Fruit fly (Drosophila melanogaster) whole organism, embryonic: ENCODE measurements around the gene aln.

Experiments used
- BtbVII ChIP-seq: fragments of 200-800 bp; sonication (Bioruptor generic); optimal IDR thresholded peaks from 3 replicates; lab custom pipeline; 2017; ENCODE audit warnings: missing biosample characterization, mild to moderate bottlenecking, missing genetic modification characterization
- Bteb2 ChIP-seq: fragments of 200-800 bp; sonication (Bioruptor generic); optimal IDR thresholded peaks from 2 replicates; lab custom pipeline; 2016; ENCODE audit warnings: missing biosample characterization, missing genetic modification characterization
- CG10209 ChIP-seq: fragments of 200-800 bp; sonication (Bioruptor generic); optimal IDR thresholded peaks from 3 replicates; lab custom pipeline; 2017; ENCODE audit warnings: missing biosample characterization, mild to moderate bottlenecking, missing genetic modification characterization, missing genetic modification reagents
- CG1024 ChIP-seq: fragments of 200-800 bp; sonication (Bioruptor generic); IDR thresholded peaks from 2 replicates; pipeline ENCODE4 v1.3.6; 2022; ENCODE audit warnings: missing biosample characterization, missing genetic modification characterization
- CG10274 ChIP-seq: fragments of 200-800 bp; sonication (Bioruptor generic); optimal IDR thresholded peaks from 3 replicates; lab custom pipeline; 2017; ENCODE audit warnings: missing biosample characterization, mild to moderate bottlenecking, missing genetic modification characterization
- CG11456 ChIP-seq: fragments of 200-800 bp; sonication (Bioruptor generic); IDR thresholded peaks from 3 replicates; pipeline ENCODE4 v1.3.6; 2022; ENCODE audit warnings: missing biosample characterization, missing genetic modification characterization
- CG13296 ChIP-seq: fragments of 200-800 bp; sonication (Bioruptor generic); optimal IDR thresholded peaks from 3 replicates; lab custom pipeline; 2018; ENCODE audit warnings: missing biosample characterization, mild to moderate bottlenecking, missing genetic modification characterization
- CG16779 ChIP-seq: fragments of 200-800 bp; sonication (Bioruptor generic); IDR thresholded peaks from 2 replicates; pipeline ENCODE4 v1.3.6; 2022; ENCODE audit warnings: missing biosample characterization, missing genetic modification characterization
- CG16863 ChIP-seq: fragments of 200-800 bp; sonication (Bioruptor generic); optimal IDR thresholded peaks from 3 replicates; lab custom pipeline; 2016; ENCODE audit warnings: missing biosample characterization, missing genetic modification characterization
- CG17328 ChIP-seq: fragments of 200-800 bp; sonication (Bioruptor generic); IDR thresholded peaks from 2 replicates; pipeline ENCODE4 v1.3.6; 2022; ENCODE audit warnings: missing biosample characterization, missing genetic modification characterization
- CG18619 ChIP-seq: fragments of 200-800 bp; sonication (Bioruptor generic); optimal IDR thresholded peaks from 3 replicates; lab custom pipeline; 2017; ENCODE audit warnings: missing biosample characterization, mild to moderate bottlenecking, missing genetic modification characterization
- CG2202 ChIP-seq: fragments of 200-800 bp; sonication (Bioruptor generic); optimal IDR thresholded peaks from 2 replicates; lab custom pipeline; 2018; ENCODE audit warnings: missing biosample characterization, mild to moderate bottlenecking, missing genetic modification characterization
- CG2678 ChIP-seq: fragments of 200-800 bp; sonication (Bioruptor generic); optimal IDR thresholded peaks from 3 replicates; lab custom pipeline; 2019; ENCODE audit warnings: missing biosample characterization, mild to moderate bottlenecking, missing genetic modification characterization, moderate library complexity
- CG30431 ChIP-seq: fragments of 200-800 bp; sonication (Bioruptor generic); optimal IDR thresholded peaks from 2 replicates; lab custom pipeline; 2017; ENCODE audit warnings: missing biosample characterization, missing genetic modification characterization
- CG31365 ChIP-seq: fragments of 200-800 bp; sonication (Bioruptor generic); optimal IDR thresholded peaks from 2 replicates; lab custom pipeline; 2018; ENCODE audit warnings: missing biosample characterization, mild to moderate bottlenecking, missing genetic modification characterization
- CG31441 ChIP-seq: fragments of 200-800 bp; sonication (Bioruptor generic); IDR thresholded peaks from 2 replicates; pipeline ENCODE4 v1.3.6; 2022; ENCODE audit warnings: missing biosample characterization, missing genetic modification characterization
- CG3407 ChIP-seq: fragments of 200-800 bp; sonication (Bioruptor generic); optimal IDR thresholded peaks from 2 replicates; lab custom pipeline; 2018; ENCODE audit warnings: missing biosample characterization, mild to moderate bottlenecking, missing genetic modification characterization
- CG42726 ChIP-seq: fragments of 200-800 bp; sonication (Bioruptor generic); IDR thresholded peaks from 2 replicates; pipeline ENCODE4 v1.3.6; 2022; ENCODE audit warnings: missing biosample characterization, missing genetic modification characterization; ENCODE audit not compliant: partially characterized antibody
- CG4730 ChIP-seq: fragments of 200-800 bp; sonication (Bioruptor generic); IDR thresholded peaks from 2 replicates; pipeline ENCODE4 v1.3.6; 2022; ENCODE audit warnings: missing biosample characterization, missing genetic modification characterization
- CG7372 ChIP-seq: fragments of 200-800 bp; sonication (Bioruptor generic); IDR thresholded peaks from 2 replicates; pipeline ENCODE4 v1.3.6; 2022; ENCODE audit warnings: missing biosample characterization, missing genetic modification characterization
- Elba2 ChIP-seq: fragments of 200-800 bp; sonication (Bioruptor generic); optimal IDR thresholded peaks from 3 replicates; lab custom pipeline; 2016; ENCODE audit warnings: missing biosample characterization, missing genetic modification characterization
- Fer3 ChIP-seq: fragments of 200-800 bp; sonication (Bioruptor generic); optimal IDR thresholded peaks from 2 replicates; lab custom pipeline; 2018; ENCODE audit warnings: missing biosample characterization, mild to moderate bottlenecking, missing genetic modification characterization, moderate library complexity
- Hsf ChIP-seq: fragments of 200-800 bp; sonication (Bioruptor generic); optimal IDR thresholded peaks from 3 replicates; lab custom pipeline; 2016; ENCODE audit warnings: missing biosample characterization, missing genetic modification characterization
- Lim3 ChIP-seq: fragments of 200-800 bp; sonication (Bioruptor generic); IDR thresholded peaks from 2 replicates; pipeline ENCODE4 v1.3.6; 2022; ENCODE audit warnings: missing biosample characterization, missing genetic modification characterization
- Meics ChIP-seq: fragments of 200-800 bp; sonication (Bioruptor generic); optimal IDR thresholded peaks from 2 replicates; lab custom pipeline; 2017; ENCODE audit warnings: missing biosample characterization, mild to moderate bottlenecking, missing genetic modification characterization
- NC2β ChIP-seq: fragments of 200-800 bp; sonication (Bioruptor generic); optimal IDR thresholded peaks from 2 replicates; lab custom pipeline; 2016; ENCODE audit warnings: missing biosample characterization, missing genetic modification characterization
- NK7.1 ChIP-seq: fragments of 200-800 bp; sonication (Bioruptor generic); optimal IDR thresholded peaks from 3 replicates; lab custom pipeline; 2016; ENCODE audit warnings: missing biosample characterization, missing genetic modification characterization
- Spps ChIP-seq: fragments of 200-800 bp; sonication (Bioruptor generic); optimal IDR thresholded peaks from 2 replicates; lab custom pipeline; 2018; ENCODE audit warnings: missing biosample characterization, mild to moderate bottlenecking, missing genetic modification characterization
- al ChIP-seq: fragments of 200-800 bp; sonication (Bioruptor generic); IDR thresholded peaks from 2 replicates; pipeline ENCODE4 v1.3.6; 2022; ENCODE audit warnings: missing biosample characterization, missing genetic modification characterization
- amos ChIP-seq: fragments of 200-800 bp; sonication (Bioruptor generic); IDR thresholded peaks from 2 replicates; pipeline ENCODE4 v1.3.6; 2022; ENCODE audit warnings: missing biosample characterization, missing genetic modification characterization; ENCODE audit not compliant: partially characterized antibody
- ara ChIP-seq: fragments of 200-800 bp; sonication (Bioruptor generic); IDR thresholded peaks from 2 replicates; pipeline ENCODE4 v1.3.6; 2022; ENCODE audit warnings: missing biosample characterization, missing genetic modification characterization
- caup ChIP-seq: fragments of 200-800 bp; sonication (Bioruptor generic); optimal IDR thresholded peaks from 3 replicates; lab custom pipeline; 2017; ENCODE audit warnings: missing biosample characterization, mild to moderate bottlenecking, missing genetic modification characterization, moderate library complexity; ENCODE audit not compliant: severe bottlenecking
- ci ChIP-seq: fragments of 200-800 bp; sonication (Bioruptor generic); IDR thresholded peaks from 3 replicates; pipeline ENCODE4 v1.3.6; 2022; ENCODE audit warnings: missing biosample characterization, missing genetic modification characterization
- cwo ChIP-seq: fragments of 200-800 bp; sonication (Bioruptor generic); optimal IDR thresholded peaks from 3 replicates; lab custom pipeline; 2017; ENCODE audit warnings: missing biosample characterization, missing genetic modification characterization, mild to moderate bottlenecking, moderate library complexity, missing genetic modification reagents
- disco-r ChIP-seq: fragments of 200-800 bp; sonication (Bioruptor generic); optimal IDR thresholded peaks from 2 replicates; lab custom pipeline; 2016; ENCODE audit warnings: missing biosample characterization, missing genetic modification characterization
- dmrt99B ChIP-seq: fragments of 200-800 bp; sonication (Bioruptor generic); optimal IDR thresholded peaks from 2 replicates; lab custom pipeline; 2018; ENCODE audit warnings: missing biosample characterization, mild to moderate bottlenecking, missing genetic modification characterization, moderate library complexity
- exex ChIP-seq: fragments of 200-800 bp; sonication (Bioruptor generic); optimal IDR thresholded peaks from 4 replicates; lab custom pipeline; 2018; ENCODE audit warnings: missing biosample characterization, mild to moderate bottlenecking, missing genetic modification characterization, moderate library complexity
- gem ChIP-seq: fragments of 200-800 bp; sonication (Bioruptor generic); optimal IDR thresholded peaks from 2 replicates; lab custom pipeline; 2019; ENCODE audit warnings: missing biosample characterization, mild to moderate bottlenecking, missing genetic modification characterization, moderate library complexity
- hkb ChIP-seq, 2 experiments: fragments of 200-800 bp in 1 of 2; fragments of >200 bp in 1 of 2; sonication (Bioruptor generic) in 1 of 2; IDR thresholded peaks in 1 of 2; optimal IDR thresholded peaks in 1 of 2; 2 replicates each; pipeline versions ENCODE4 v1.3.6 to Lab custom; 2017 to 2022; ENCODE audit warnings: missing biosample characterization in 1 of 2, missing genetic modification characterization in 1 of 2
- nom ChIP-seq: fragments of 200-800 bp; sonication (Bioruptor generic); optimal IDR thresholded peaks from 2 replicates; lab custom pipeline; 2017; ENCODE audit warnings: missing biosample characterization, missing genetic modification characterization, mild to moderate bottlenecking, moderate library complexity, missing genetic modification reagents
- onecut ChIP-seq: fragments of 200-800 bp; sonication (Bioruptor generic); IDR thresholded peaks from 2 replicates; pipeline ENCODE4 v1.3.6; 2022; ENCODE audit warnings: missing biosample characterization, missing genetic modification characterization
- pho ChIP-seq: fragments of 200-800 bp; sonication (Bioruptor generic); optimal IDR thresholded peaks from 2 replicates; lab custom pipeline; 2016; ENCODE audit warnings: missing biosample characterization, missing genetic modification characterization
- prd ChIP-seq, 3 experiments: fragments of >200 bp in 2 of 3; fragments of 200-800 bp in 1 of 3; sonication (Bioruptor generic) in 1 of 3; optimal IDR thresholded peaks in 2 of 3; IDR thresholded peaks in 1 of 3; 2 replicates in 2 of 3; 3 replicates in 1 of 3; pipeline versions ENCODE4 v1.3.6 to Lab custom; 2017 to 2022; ENCODE audit warnings: missing biosample characterization in 1 of 3, missing genetic modification characterization in 1 of 3
- psq ChIP-seq: fragments of 200-800 bp; sonication (Bioruptor generic); optimal IDR thresholded peaks from 2 replicates; lab custom pipeline; 2017; ENCODE audit warnings: missing biosample characterization, missing genetic modification characterization
- pzg ChIP-seq: fragments of 200-800 bp; sonication (Bioruptor generic); optimal IDR thresholded peaks from 3 replicates; lab custom pipeline; 2018; ENCODE audit warnings: missing biosample characterization, mild to moderate bottlenecking, missing genetic modification characterization, moderate library complexity
- ranshi ChIP-seq: fragments of 200-800 bp; sonication (Bioruptor generic); IDR thresholded peaks from 2 replicates; pipeline ENCODE4 v1.3.6; 2022; ENCODE audit warnings: missing biosample characterization, missing genetic modification characterization
- rib ChIP-seq: fragments of 200-800 bp; sonication (Bioruptor generic); IDR thresholded peaks from 2 replicates; pipeline ENCODE4 v1.3.6; 2022; ENCODE audit warnings: missing biosample characterization, missing genetic modification characterization
- stc ChIP-seq: fragments of 200-800 bp; sonication (Bioruptor generic); IDR thresholded peaks from 2 replicates; pipeline ENCODE4 v1.3.6; 2022; ENCODE audit warnings: missing biosample characterization, missing genetic modification characterization
- vnd ChIP-seq: fragments of 200-800 bp; sonication (Bioruptor generic); IDR thresholded peaks from 3 replicates; pipeline ENCODE4 v1.3.6; 2022; ENCODE audit warnings: missing biosample characterization, missing genetic modification characterization; ENCODE audit not compliant: partially characterized antibody
- vvl ChIP-seq: fragments of 200-800 bp; sonication (Bioruptor generic); IDR thresholded peaks from 2 replicates; pipeline ENCODE4 v1.3.6; 2022; ENCODE audit warnings: missing biosample characterization, missing genetic modification characterization

aln gene

DNA sequence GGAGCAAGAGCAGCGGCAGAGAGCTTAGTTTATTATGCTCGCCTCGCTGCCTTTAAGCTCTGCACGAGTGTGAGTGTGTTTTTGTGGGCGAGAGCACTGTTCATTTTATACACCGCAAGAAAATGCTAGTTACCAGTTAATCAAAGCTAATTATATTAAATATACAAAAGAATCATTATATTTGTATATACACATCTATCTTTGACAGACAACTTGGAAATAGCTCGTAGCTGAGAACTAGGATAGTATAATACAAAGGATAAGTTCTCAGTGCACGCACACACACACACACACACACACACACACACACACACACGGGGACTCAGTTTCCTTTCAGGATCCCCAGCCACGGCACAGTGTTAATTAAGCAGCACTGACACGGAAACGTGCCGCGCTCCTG lies 17.2 kb downstream of the aln start (continued):
- TF ChIP-seq disco-r (GFP tag; lab: Kevin White, UChicago) (no peak), CG31365 (tag; lab: Kevin White, UChicago) (no peak), pho (GFP tag; lab: Kevin White, UChicago) (no peak), Meics (GFP tag; lab: Kevin White, UChicago) (peak; percentile 41), Fer3 (tag; lab: Kevin White, UChicago) (peak; percentile 2), CG31441 (GFP tag; lab: Robert Waterston, UW) (0 out of 2 replicates have a peak, but pooled peaks have one; percentile 24), CG2678 (tag; lab: Kevin White, UChicago) (peak; percentile 54), CG3407 (no peak), vvl (GFP tag; lab: Robert Waterston, UW) (peak; percentile 15; the same call in 1 of the 2 replicates), onecut (GFP tag; lab: Robert Waterston, UW) (no peak), psq (no peak), CG2202 (tag; lab: Kevin White, UChicago) (no peak), CG11456 (GFP tag; lab: Robert Waterston, UW) (0 out of 3 replicates have a peak, but pooled peaks have one; percentile 9), ranshi (GFP tag; lab: Robert Waterston, UW) (0 out of 2 replicates have a peak, but pooled peaks have one; percentile 29), exex (no peak), dmrt99B (tag; lab: Kevin White, UChicago) (peak; percentile 34), CG16863 (no peak), CG10209 (GFP tag; lab: Kevin White, UChicago) (peak; percentile 20), pzg (GFP tag; lab: Kevin White, UChicago) (no peak), amos (GFP tag; lab: Robert Waterston, UW) (no peak), prd (optimal IDR thresholded peaks at IDR 0.05; lab: Kevin White, UChicago) (no peak), prd (GFP tag; IDR thresholded peaks at IDR 0.05; lab: Robert Waterston, UW) (peak; percentile 25; the same call in 1 of the 3 replicates), Bteb2 (GFP tag; lab: Kevin White, UChicago) (no peak), Hsf (GFP tag; lab: Kevin White, UChicago) (no peak), CG13296 (GFP tag; lab: Kevin White, UChicago) (peak; percentile 1), Spps (tag; lab: Kevin White, UChicago) (no peak), al (GFP tag; lab: Robert Waterston, UW) (no peak), gem (tag; lab: Kevin White, UChicago) (peak; percentile 45), CG4730 (GFP tag; lab: Robert Waterston, UW) (no peak), Elba2 (GFP tag; lab: Kevin White, UChicago) (no peak), nom (no peak), rib (GFP tag; lab: Robert Waterston, UW) (no peak), Lim3 (GFP tag; lab: Robert Waterston, UW) (no peak), BtbVII (GFP tag; lab: Kevin White, UChicago) (no peak), CG17328 (GFP tag; lab: Robert Waterston, UW) (peak; percentile 42; the same call in 1 of the 2 replicates), CG30431 (GFP tag; lab: Kevin White, UChicago) (no peak), vnd (GFP tag; lab: Robert Waterston, UW) (no peak), CG18619 (GFP tag; lab: Kevin White, UChicago) (peak; percentile 7), CG10274 (GFP tag; lab: Kevin White, UChicago) (no peak), ara (GFP tag; lab: Robert Waterston, UW) (no peak), NK7.1 (GFP tag; lab: Kevin White, UChicago) (no peak), CG42726 (GFP tag; lab: Robert Waterston, UW) (no peak), stc (GFP tag; lab: Robert Waterston, UW) (no peak), CG16779 (no peak), ci (GFP tag; lab: Robert Waterston, UW) (0 out of 3 replicates have a peak, but pooled peaks have one; percentile 30), cwo (GFP tag; lab: Kevin White, UChicago) (peak; percentile 36), CG1024 (GFP tag; lab: Robert Waterston, UW) (no peak), hkb (optimal IDR thresholded peaks at IDR 0.05; lab: Kevin White, UChicago) (no peak), hkb (GFP tag; IDR thresholded peaks at IDR 0.05; lab: Robert Waterston, UW) (no peak), NC2β (GFP tag; lab: Kevin White, UChicago) (no peak), CG7372 (GFP tag; lab: Robert Waterston, UW) (no peak), caup (GFP tag; lab: Kevin White, UChicago) (peak; percentile 16)
